Worm (Caenorhabditis elegans): ENCODE results near the gene tsp-14.

DNA sequence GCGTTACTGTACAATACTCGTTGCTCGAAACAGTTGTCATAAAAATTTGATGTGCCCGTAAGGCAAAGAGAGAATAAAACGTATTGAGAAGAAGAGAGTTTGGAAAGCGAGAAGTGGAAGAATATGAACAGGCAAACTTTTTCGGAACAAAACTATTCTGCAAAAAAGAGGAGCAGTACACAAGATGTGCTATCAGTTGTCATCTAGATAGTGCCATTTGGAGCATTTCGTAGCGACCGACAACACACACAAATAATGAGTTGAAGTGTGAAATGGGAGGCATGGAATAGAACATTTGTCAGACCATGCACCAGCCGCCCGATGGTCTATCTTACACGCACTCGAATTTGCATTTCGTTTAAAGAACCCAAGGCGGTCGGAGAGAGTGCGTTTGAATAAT, 14.7 kb downstream of the tsp-14 start:
- no peak for TF ChIP-seq elt-3 (tag; optimal IDR thresholded peaks at IDR 0.05)
- no peak for TF ChIP-seq efl-3 (GFP tag; optimal IDR thresholded peaks at IDR 0.05)
- no peak for TF ChIP-seq mep-1 (tag; optimal IDR thresholded peaks at IDR 0.05)
